Fruit fly (Drosophila melanogaster): ENCODE measurements around the gene PyK.
A peak's percentile ranks its signal among the peaks of the same experiment; 100 is the strongest.

Gene PyK

DNA sequence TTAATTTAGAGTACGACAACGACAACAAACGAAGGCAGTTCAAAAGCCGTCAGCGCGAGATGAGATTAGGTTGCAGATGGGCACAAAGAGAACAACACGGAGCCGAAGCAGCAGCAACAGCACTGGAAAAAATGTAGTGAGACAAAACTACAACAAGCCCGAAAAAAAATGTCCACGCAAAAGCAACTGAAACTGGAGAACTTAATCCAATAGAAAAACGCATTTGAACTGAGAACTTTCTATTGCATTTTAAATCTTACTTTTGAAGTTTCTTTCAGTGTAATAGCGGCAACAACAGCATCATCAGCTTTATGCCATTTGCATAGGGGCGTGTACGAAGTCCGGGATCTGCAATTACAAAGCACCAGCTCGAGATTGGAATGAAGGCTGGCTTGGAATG is 27.8 kb upstream of the PyK start:
- no peak for TF ChIP-seq H2.0 (GFP tag; IDR thresholded peaks at IDR 0.05)
- TF ChIP-seq CG7839 (tag; optimal IDR thresholded peaks at IDR 0.05): peak; percentile 36
- peak; percentile 12 for TF ChIP-seq Sox102F (GFP tag; optimal IDR thresholded peaks at IDR 0.05)
- no peak for TF ChIP-seq CG1233 (GFP tag; optimal IDR thresholded peaks at IDR 0.05)
- peak; percentile 31; the same call in 1 of the 3 replicates for TF ChIP-seq row (GFP tag; IDR thresholded peaks at IDR 0.05)
- TF ChIP-seq prd (optimal IDR thresholded peaks at IDR 0.05): no peak
- peak; percentile 30; the same call in 1 of the 3 replicates for TF ChIP-seq prd (GFP tag; IDR thresholded peaks at IDR 0.05)
- no peak for TF ChIP-seq her (GFP tag; optimal IDR thresholded peaks at IDR 0.05)
- peak; percentile 37; the same call in 1 of the 2 replicates for TF ChIP-seq sob (GFP tag; IDR thresholded peaks at IDR 0.05)
- peak; percentile 41 for TF ChIP-seq gem (tag; optimal IDR thresholded peaks at IDR 0.05)
- TF ChIP-seq CG12071 (GFP tag; optimal IDR thresholded peaks at IDR 0.05): no peak
- peak in 1 of 2 experiments; percentile 43 for TF ChIP-seq Pdp1 (GFP tag; optimal IDR thresholded peaks at IDR 0.05)
- TF ChIP-seq crc (GFP tag; optimal IDR thresholded peaks at IDR 0.05): peak; percentile 9
- no peak for TF ChIP-seq CG12391 (tag; optimal IDR thresholded peaks at IDR 0.05)
- 0 out of 2 replicates have a peak, but pooled peaks have one; percentile 15 for TF ChIP-seq Rfx (GFP tag; IDR thresholded peaks at IDR 0.05)
- peak; percentile 1 for TF ChIP-seq maf-S (GFP tag; optimal IDR thresholded peaks at IDR 0.05)
- peak; percentile 85 for TF ChIP-seq sens (GFP tag)
- 0 out of 2 replicates have a peak, but pooled peaks have one; percentile 35 for TF ChIP-seq vvl (GFP tag; IDR thresholded peaks at IDR 0.05)
- TF ChIP-seq tll (GFP tag; optimal IDR thresholded peaks at IDR 0.05): no peak
- peak; percentile 24 for TF ChIP-seq Hmr (GFP tag; optimal IDR thresholded peaks at IDR 0.05)
- peak; percentile 8 for TF ChIP-seq ind (GFP tag; optimal IDR thresholded peaks at IDR 0.05)
- no peak for TF ChIP-seq psq (GFP tag; optimal IDR thresholded peaks at IDR 0.05)
- TF ChIP-seq Sin3A (optimal IDR thresholded peaks at IDR 0.05): no peak
- TF ChIP-seq dysf (GFP tag; IDR thresholded peaks at IDR 0.05): 0 out of 3 replicates have a peak, but pooled peaks have one; percentile 48
- TF ChIP-seq CG31388 (GFP tag; optimal IDR thresholded peaks at IDR 0.05): no peak
- 0 out of 3 replicates have a peak, but pooled peaks have one; percentile 32 for TF ChIP-seq zfh1 (GFP tag; IDR thresholded peaks at IDR 0.05)
- peak; percentile 1 for TF ChIP-seq CG15514 (GFP tag; optimal IDR thresholded peaks at IDR 0.05)
- TF ChIP-seq dpn (GFP tag; optimal IDR thresholded peaks at IDR 0.05): peak in 1 of 2 experiments; percentile 16
- peak; percentile 17 for TF ChIP-seq CG9727 (GFP tag; optimal IDR thresholded peaks at IDR 0.05)
- no peak for TF ChIP-seq Tbp (GFP tag; optimal IDR thresholded peaks at IDR 0.05)
- TF ChIP-seq CG10267 (tag; optimal IDR thresholded peaks at IDR 0.05): no peak
- TF ChIP-seq slbo (GFP tag; IDR thresholded peaks at IDR 0.05): peak; percentile 19; the same call in 1 of the 2 replicates
- TF ChIP-seq lab (GFP tag; optimal IDR thresholded peaks at IDR 0.05): peak; percentile 39
- TF ChIP-seq CG2678 (tag; optimal IDR thresholded peaks at IDR 0.05): peak; percentile 29
- peak; percentile 76 for TF ChIP-seq Med (GFP tag)
- 0 out of 2 replicates have a peak, but pooled peaks have one; percentile 10 for TF ChIP-seq Oaz (GFP tag; IDR thresholded peaks at IDR 0.05)
- no peak for TF ChIP-seq CG7556 (GFP tag; optimal IDR thresholded peaks at IDR 0.05)
- TF ChIP-seq CG32772 (GFP tag; IDR thresholded peaks at IDR 0.05): peak; percentile 25; the same call in 1 of the 2 replicates
- TF ChIP-seq tin (GFP tag; optimal IDR thresholded peaks at IDR 0.05): peak; percentile 1
- TF ChIP-seq Antp (GFP tag; optimal IDR thresholded peaks at IDR 0.05): peak; percentile 20
- TF ChIP-seq chif (GFP tag; optimal IDR thresholded peaks at IDR 0.05): peak in 1 of 2 experiments; percentile 1
- TF ChIP-seq nmo (GFP tag; optimal IDR thresholded peaks at IDR 0.05): peak; percentile 11
- TF ChIP-seq bsh (GFP tag; optimal IDR thresholded peaks at IDR 0.05): peak in 1 of 2 experiments; percentile 21
- TF ChIP-seq CG17612 (GFP tag; IDR thresholded peaks at IDR 0.05): no peak
- no peak for TF ChIP-seq kni (GFP tag; optimal IDR thresholded peaks at IDR 0.05)
- TF ChIP-seq Ets65A (GFP tag): peak; percentile 64
- no peak for TF ChIP-seq CG13287 (GFP tag; IDR thresholded peaks at IDR 0.05; ENCODE audit: partially characterized antibody)
- peak; percentile 6 for TF ChIP-seq mam (GFP tag; optimal IDR thresholded peaks at IDR 0.05)
- peak; percentile 39 for TF ChIP-seq CG11504 (tag; optimal IDR thresholded peaks at IDR 0.05)
- TF ChIP-seq CG18599 (GFP tag; optimal IDR thresholded peaks at IDR 0.05): peak; percentile 41

All from whole organism, embryonic.